Worm (Caenorhabditis elegans): ENCODE measurements around the gene sru-11.

sru-11 gene

ce11 chrIV:13626469-13626868 lies 41.7 kb downstream of the sru-11 start, which contains the start of gene sru-21:
Gene sru-21 (plus strand): TSS chrIV:13626769.
- TF ChIP-seq R02D3.7 (tag; optimal IDR thresholded peaks at IDR 0.05), result no peak
- TF ChIP-seq unc-39 (tag; optimal IDR thresholded peaks at IDR 0.05), result no peak
- no peak for TF ChIP-seq crh-2 (tag; optimal IDR thresholded peaks at IDR 0.05)
- no peak for TF ChIP-seq nhr-25 (tag; optimal IDR thresholded peaks at IDR 0.05)
- TF ChIP-seq F13H6.1 (tag; optimal IDR thresholded peaks at IDR 0.05), result no peak
- no peak for TF ChIP-seq nhr-77 (tag; optimal IDR thresholded peaks at IDR 0.05)
- TF ChIP-seq nhr-6 (tag; optimal IDR thresholded peaks at IDR 0.05), result no peak
- TF ChIP-seq ztf-4 (tag; optimal IDR thresholded peaks at IDR 0.05), result no peak
- TF ChIP-seq nhr-237 (tag; optimal IDR thresholded peaks at IDR 0.05), result no peak
- no peak for TF ChIP-seq nhr-12 (tag; optimal IDR thresholded peaks at IDR 0.05)
- TF ChIP-seq ztf-1 (GFP tag; conservative IDR thresholded peaks at IDR 0.05), result no peak

- TF ChIP-seq fos-1 (tag; optimal IDR thresholded peaks at IDR 0.05) (no peak), C34F6.9 (tag; optimal IDR thresholded peaks at IDR 0.05) (no peak), ztf-4 (tag; optimal IDR thresholded peaks at IDR 0.05) (no peak), ama-1 (optimal IDR thresholded peaks at IDR 0.05) (no peak), crh-2 (tag; optimal IDR thresholded peaks at IDR 0.05) (no peak), nhr-10 (tag; optimal IDR thresholded peaks at IDR 0.05) (no peak)
These were observed 47.9 kb downstream of the sru-11 start for ce11 chrIV:13632613-13633012.

- TF ChIP-seq sem-4 (tag; optimal IDR thresholded peaks at IDR 0.05), result no peak
- no peak for TF ChIP-seq nhr-12 (tag; optimal IDR thresholded peaks at IDR 0.05)
- TF ChIP-seq ztf-4 (tag; optimal IDR thresholded peaks at IDR 0.05), result no peak
- TF ChIP-seq C34F6.9 (tag; optimal IDR thresholded peaks at IDR 0.05), result no peak
- no peak for TF ChIP-seq blmp-1 (tag; optimal IDR thresholded peaks at IDR 0.05; ENCODE audit: insufficient read depth)
- TF ChIP-seq mab-5 (tag; optimal IDR thresholded peaks at IDR 0.05), result no peak
- no peak for TF ChIP-seq elt-1 (tag; optimal IDR thresholded peaks at IDR 0.05)
- no peak for TF ChIP-seq nhr-25 (tag; optimal IDR thresholded peaks at IDR 0.05)
- no peak for TF ChIP-seq unc-39 (tag; optimal IDR thresholded peaks at IDR 0.05)
- no peak for TF ChIP-seq nhr-6 (tag; optimal IDR thresholded peaks at IDR 0.05)
- no peak for TF ChIP-seq skn-1 (tag; optimal IDR thresholded peaks at IDR 0.05)
- no peak for TF ChIP-seq nhr-21 (tag; optimal IDR thresholded peaks at IDR 0.05)
- no peak for TF ChIP-seq crh-2 (tag; optimal IDR thresholded peaks at IDR 0.05)
- TF ChIP-seq elt-3 (tag; optimal IDR thresholded peaks at IDR 0.05), result no peak
- TF ChIP-seq mdl-1 (tag; optimal IDR thresholded peaks at IDR 0.05), result no peak
These were observed 48.4 kb downstream of the sru-11 start, which contains the start of gene fbxa-98 for ce11 chrIV:13633165-13633564. Gene fbxa-98 (plus strand): TSS chrIV:13633407.
